Fruit fly (Drosophila melanogaster) whole organism, embryonic: ENCODE data around the gene Dhdds.

ENCODE experiments used
- Atf-2 ChIP-seq: fragments of 200-800 bp; sonication (Bioruptor generic); optimal IDR thresholded peaks from 2 replicates; lab custom pipeline; 2016; ENCODE audit warnings: missing biosample characterization, missing genetic modification characterization
- Bdp1 ChIP-seq: fragments of 200-800 bp; sonication (Bioruptor generic); optimal IDR thresholded peaks from 3 replicates; lab custom pipeline; 2016; ENCODE audit warnings: missing biosample characterization, missing genetic modification characterization
- CG10147 ChIP-seq: fragments of 200-800 bp; sonication (Bioruptor generic); optimal IDR thresholded peaks from 2 replicates; lab custom pipeline; 2019; ENCODE audit warnings: missing biosample characterization, mild to moderate bottlenecking, missing genetic modification characterization, moderate library complexity
- CG10565 ChIP-seq: fragments of 200-800 bp; sonication (Bioruptor generic); optimal IDR thresholded peaks from 3 replicates; lab custom pipeline; 2016; ENCODE audit warnings: missing biosample characterization, mild to moderate bottlenecking, missing genetic modification characterization
- CG11093 ChIP-seq: fragments of 200-800 bp; sonication (Bioruptor generic); IDR thresholded peaks from 3 replicates; pipeline ENCODE4 v1.3.6; 2022; ENCODE audit warnings: missing biosample characterization, missing genetic modification characterization
- CG11696 ChIP-seq: fragments of 200-800 bp; sonication (Bioruptor generic); IDR thresholded peaks from 2 replicates; pipeline ENCODE4 v1.3.6; 2022; ENCODE audit warnings: missing biosample characterization, missing genetic modification characterization
- CG13775 ChIP-seq: fragments of 200-800 bp; sonication (Bioruptor generic); optimal IDR thresholded peaks from 3 replicates; lab custom pipeline; 2017; ENCODE audit warnings: missing biosample characterization, mild to moderate bottlenecking, missing genetic modification characterization
- CG17359 ChIP-seq: fragments of 200-800 bp; sonication (Bioruptor generic); optimal IDR thresholded peaks from 3 replicates; lab custom pipeline; 2018; ENCODE audit warnings: missing biosample characterization, mild to moderate bottlenecking, missing genetic modification characterization, moderate library complexity
- CG17361 ChIP-seq: fragments of 200-800 bp; sonication (Bioruptor generic); IDR thresholded peaks from 3 replicates; pipeline ENCODE4 v1.3.6; 2022; ENCODE audit warnings: missing biosample characterization, missing genetic modification characterization
- CG17829 ChIP-seq: fragments of 200-800 bp; optimal IDR thresholded peaks from 2 replicates; lab custom pipeline; 2019; ENCODE audit warnings: missing biosample characterization, mild to moderate bottlenecking, missing genetic modification characterization, moderate library complexity
- CG18011 ChIP-seq: fragments of 200-800 bp; sonication (Bioruptor generic); optimal IDR thresholded peaks from 2 replicates; lab custom pipeline; 2017; ENCODE audit warnings: missing biosample characterization, missing genetic modification characterization, mild to moderate bottlenecking, moderate library complexity, missing genotype
- CG18476 ChIP-seq: fragments of 200-800 bp; sonication (Bioruptor generic); optimal IDR thresholded peaks from 2 replicates; lab custom pipeline; 2016; ENCODE audit warnings: missing biosample characterization, mild to moderate bottlenecking, missing genetic modification characterization
- CG2875 ChIP-seq: fragments of 200-800 bp; sonication (Bioruptor generic); optimal IDR thresholded peaks from 2 replicates; lab custom pipeline; 2017; ENCODE audit warnings: missing biosample characterization, mild to moderate bottlenecking, missing genetic modification characterization, missing genetic modification reagents
- CG31388 ChIP-seq: fragments of 200-800 bp; sonication (Bioruptor generic); optimal IDR thresholded peaks from 2 replicates; lab custom pipeline; 2016; ENCODE audit warnings: missing biosample characterization, missing genetic modification characterization
- CG32532 ChIP-seq: fragments of 200-800 bp; sonication (Bioruptor generic); IDR thresholded peaks from 2 replicates; pipeline ENCODE4 v1.3.6; 2022; ENCODE audit warnings: missing biosample characterization, missing genetic modification characterization
- CG4282 ChIP-seq: fragments of 200-800 bp; sonication (Bioruptor generic); optimal IDR thresholded peaks from 2 replicates; lab custom pipeline; 2016; ENCODE audit warnings: missing biosample characterization, missing genetic modification characterization
- CG4707 ChIP-seq: fragments of 200-800 bp; sonication (Bioruptor generic); optimal IDR thresholded peaks from 2 replicates; lab custom pipeline; 2018; ENCODE audit warnings: missing biosample characterization, mild to moderate bottlenecking, missing genetic modification characterization, moderate library complexity
- CG4854 ChIP-seq: fragments of 200-800 bp; sonication (Bioruptor generic); optimal IDR thresholded peaks from 2 replicates; lab custom pipeline; 2016; ENCODE audit warnings: missing biosample characterization, missing genetic modification characterization, inconsistent platforms
- CG6175 ChIP-seq: fragments of 200-800 bp; sonication (Bioruptor generic); IDR thresholded peaks from 3 replicates; pipeline ENCODE4 v1.3.6; 2022; ENCODE audit warnings: missing biosample characterization, missing genetic modification characterization
- CG6254 ChIP-seq: fragments of 200-800 bp; sonication (Bioruptor generic); optimal IDR thresholded peaks from 3 replicates; lab custom pipeline; 2017; ENCODE audit warnings: mild to moderate bottlenecking, missing biosample characterization, missing genetic modification reagents, missing genetic modification characterization
- CG7357 ChIP-seq: fragments of 200-800 bp; sonication (Bioruptor generic); IDR thresholded peaks from 3 replicates; pipeline ENCODE4 v1.3.6; 2022; ENCODE audit warnings: missing biosample characterization, missing genetic modification characterization
- CG9797 ChIP-seq: fragments of 200-800 bp; sonication (Bioruptor generic); optimal IDR thresholded peaks from 3 replicates; lab custom pipeline; 2018; ENCODE audit warnings: missing biosample characterization, mild to moderate bottlenecking, missing genetic modification characterization
- CG9932 ChIP-seq: fragments of 200-800 bp; sonication (Bioruptor generic); IDR thresholded peaks from 2 replicates; pipeline ENCODE4 v1.3.6; 2022; ENCODE audit warnings: missing biosample characterization, missing genetic modification characterization
- Dip3 ChIP-seq: fragments of 200-800 bp; sonication (Bioruptor generic); optimal IDR thresholded peaks from 3 replicates; lab custom pipeline; 2016; ENCODE audit warnings: missing biosample characterization, missing genetic modification characterization
- Ets97D ChIP-seq: fragments of 200-800 bp; sonication (Bioruptor generic); optimal IDR thresholded peaks from 3 replicates; lab custom pipeline; 2016; ENCODE audit warnings: missing biosample characterization, missing genetic modification characterization
- Fer3 ChIP-seq: fragments of 200-800 bp; sonication (Bioruptor generic); optimal IDR thresholded peaks from 2 replicates; lab custom pipeline; 2018; ENCODE audit warnings: missing biosample characterization, mild to moderate bottlenecking, missing genetic modification characterization, moderate library complexity
- Gug ChIP-seq: fragments of 200-800 bp; sonication (Bioruptor generic); IDR thresholded peaks from 4 replicates; pipeline ENCODE4 v1.3.6; 2022; ENCODE audit warnings: missing biosample characterization, missing genetic modification characterization
- HmgD ChIP-seq: fragments of 200-800 bp; sonication (Bioruptor generic); optimal IDR thresholded peaks from 3 replicates; lab custom pipeline; 2016; ENCODE audit warnings: missing biosample characterization, missing genetic modification characterization
- Hsf ChIP-seq: fragments of 200-800 bp; sonication (Bioruptor generic); optimal IDR thresholded peaks from 3 replicates; lab custom pipeline; 2016; ENCODE audit warnings: missing biosample characterization, missing genetic modification characterization
- Mes4 ChIP-seq: fragments of 200-800 bp; sonication (Bioruptor generic); optimal IDR thresholded peaks from 2 replicates; lab custom pipeline; 2016; ENCODE audit warnings: missing biosample characterization, missing genetic modification characterization
- NC2α ChIP-seq: fragments of 200-800 bp; sonication (Bioruptor generic); optimal IDR thresholded peaks from 2 replicates; lab custom pipeline; 2016; ENCODE audit warnings: missing biosample characterization, missing genetic modification characterization
- Nf-YA ChIP-seq: fragments of 200-800 bp; sonication (Bioruptor generic); IDR thresholded peaks from 2 replicates; pipeline ENCODE4 v1.3.6; 2022; ENCODE audit warnings: missing biosample characterization, missing genetic modification characterization
- Oli ChIP-seq: fragments of 200-800 bp; sonication (Bioruptor generic); optimal IDR thresholded peaks from 2 replicates; lab custom pipeline; 2018; ENCODE audit warnings: missing biosample characterization, mild to moderate bottlenecking, missing genetic modification characterization, moderate library complexity
- PHDP ChIP-seq: fragments of 200-800 bp; sonication (Bioruptor generic); optimal IDR thresholded peaks from 3 replicates; lab custom pipeline; 2018; ENCODE audit warnings: missing biosample characterization, mild to moderate bottlenecking, missing genetic modification characterization, moderate library complexity
- Rx ChIP-seq: fragments of 200-800 bp; sonication (Bioruptor generic); IDR thresholded peaks from 2 replicates; pipeline ENCODE4 v1.3.6; 2022; ENCODE audit warnings: missing biosample characterization, missing genetic modification characterization
- Six4 ChIP-seq: fragments of 200-800 bp; sonication (Bioruptor generic); optimal IDR thresholded peaks from 2 replicates; lab custom pipeline; 2016; ENCODE audit warnings: missing biosample characterization, missing genetic modification characterization
- Ssrp ChIP-seq: fragments of 200-800 bp; sonication (Bioruptor generic); optimal IDR thresholded peaks from 2 replicates; lab custom pipeline; 2018; ENCODE audit warnings: missing biosample characterization, mild to moderate bottlenecking, missing genetic modification characterization, moderate library complexity
- YL-1 ChIP-seq: fragments of 200-800 bp; sonication (Bioruptor generic); optimal IDR thresholded peaks from 3 replicates; lab custom pipeline; 2017; ENCODE audit warnings: missing biosample characterization, mild to moderate bottlenecking, missing genetic modification characterization
- ara ChIP-seq: fragments of 200-800 bp; sonication (Bioruptor generic); IDR thresholded peaks from 2 replicates; pipeline ENCODE4 v1.3.6; 2022; ENCODE audit warnings: missing biosample characterization, missing genetic modification characterization
- cad ChIP-seq: fragments of >200 bp; optimal IDR thresholded peaks from 2 replicates; lab custom pipeline; 2017; ENCODE audit warnings: missing biosample characterization, missing genetic modification characterization
- en ChIP-seq: fragments of 200-800 bp; sonication (Bioruptor generic); optimal IDR thresholded peaks from 2 replicates; lab custom pipeline; 2016; ENCODE audit warnings: missing biosample characterization, missing genetic modification characterization
- eve ChIP-seq, 2 experiments: fragments of >200 bp; optimal IDR thresholded peaks; 2 replicates each; lab custom pipeline; 2017; ENCODE audit warnings: missing biosample characterization in 2 of 2, missing genetic modification characterization in 2 of 2
- gcm ChIP-seq: fragments of 200-800 bp; sonication (Bioruptor generic); optimal IDR thresholded peaks from 2 replicates; lab custom pipeline; 2019; ENCODE audit warnings: missing biosample characterization, mild to moderate bottlenecking, missing genetic modification characterization, moderate library complexity
- gt ChIP-seq: fragments of 200-800 bp; sonication (Bioruptor generic); IDR thresholded peaks from 2 replicates; pipeline ENCODE4 v1.3.6; 2022; ENCODE audit warnings: missing biosample characterization, missing genetic modification characterization
- oc ChIP-seq: fragments of 200-800 bp; sonication (Bioruptor generic); optimal IDR thresholded peaks from 2 replicates; lab custom pipeline; 2018; ENCODE audit warnings: missing biosample characterization, mild to moderate bottlenecking, missing genetic modification characterization, moderate library complexity
- pan ChIP-seq, 4 experiments: fragments of >200 bp in 3 of 4; fragments of 200-800 bp in 1 of 4; sonication (Bioruptor generic) in 1 of 4; optimal IDR thresholded peaks in 3 of 4; IDR thresholded peaks in 1 of 4; 2 replicates each; pipeline versions ENCODE4 v1.3.6 to Lab custom; 2017 to 2022; ENCODE audit warnings: missing biosample characterization in 2 of 4, missing genetic modification characterization in 2 of 4, mixed read lengths in 1 of 4
- prd ChIP-seq, 3 experiments: fragments of >200 bp in 2 of 3; fragments of 200-800 bp in 1 of 3; sonication (Bioruptor generic) in 1 of 3; optimal IDR thresholded peaks in 2 of 3; IDR thresholded peaks in 1 of 3; 2 replicates in 2 of 3; 3 replicates in 1 of 3; pipeline versions ENCODE4 v1.3.6 to Lab custom; 2017 to 2022; ENCODE audit warnings: missing biosample characterization in 1 of 3, missing genetic modification characterization in 1 of 3
- slbo ChIP-seq: fragments of 200-800 bp; sonication (Bioruptor generic); IDR thresholded peaks from 2 replicates; pipeline ENCODE4 v1.3.6; 2022; ENCODE audit warnings: missing biosample characterization, missing genetic modification characterization
- stwl ChIP-seq: fragments of 200-800 bp; sonication (Bioruptor generic); optimal IDR thresholded peaks from 3 replicates; lab custom pipeline; 2018; ENCODE audit warnings: missing biosample characterization, mild to moderate bottlenecking, missing genetic modification characterization, moderate library complexity
- tin ChIP-seq: fragments of 200-800 bp; sonication (Bioruptor generic); optimal IDR thresholded peaks from 3 replicates; lab custom pipeline; 2016; ENCODE audit warnings: missing biosample characterization, missing genetic modification characterization

Gene Dhdds

dm6 chrX:7934679-7935078 is 1.5 kb upstream of the Dhdds start, which contains the start of gene RpS14b (continued):
- TF ChIP-seq pan (optimal IDR thresholded peaks at IDR 0.05; lab: Kevin White, UChicago) (no peak), pan (GFP tag; optimal IDR thresholded peaks at IDR 0.05 in 1 of 2, IDR thresholded peaks at IDR 0.05 in 1 of 2) (peak in 1 of 2 experiments; percentile 74), Six4 (GFP tag; lab: Kevin White, UChicago) (no peak), CG11093 (GFP tag; lab: Robert Waterston, UW) (no peak), Ssrp (no peak), eve (GFP tag; optimal IDR thresholded peaks at IDR 0.05; lab: Kevin White, UChicago) (no peak), CG9797 (GFP tag; lab: Kevin White, UChicago) (peak; percentile 48), Oli (tag; lab: Kevin White, UChicago) (no peak), prd (optimal IDR thresholded peaks at IDR 0.05; lab: Kevin White, UChicago) (no peak), prd (GFP tag; IDR thresholded peaks at IDR 0.05; lab: Robert Waterston, UW) (peak; percentile 41; the same call in 1 of the 3 replicates), CG9932 (peak; percentile 69), stwl (tag; lab: Kevin White, UChicago) (peak; percentile 61), CG6175 (GFP tag; lab: Robert Waterston, UW) (peak; percentile 60; the same call in 1 of the 3 replicates), Fer3 (tag; lab: Kevin White, UChicago) (peak; percentile 58), CG4282 (GFP tag; lab: Kevin White, UChicago) (peak; percentile 42), CG18476 (GFP tag; lab: Kevin White, UChicago) (peak; percentile 18), CG13775 (GFP tag; lab: Kevin White, UChicago) (peak; percentile 82), gt (GFP tag; lab: Robert Waterston, UW) (no peak), Hsf (peak; percentile 70), Atf-2 (GFP tag; lab: Kevin White, UChicago) (no peak), CG17359 (peak; percentile 14), NC2α (no peak), Dip3 (GFP tag; lab: Kevin White, UChicago) (peak; percentile 57), CG6254 (GFP tag; lab: Kevin White, UChicago) (no peak), CG2875 (GFP tag; lab: Kevin White, UChicago) (peak; percentile 43), Gug (peak; percentile 40; the same call in 1 of the 4 replicates), YL-1 (GFP tag; lab: Kevin White, UChicago) (peak; percentile 90), PHDP (tag; lab: Kevin White, UChicago) (peak; percentile 51), CG10565 (GFP tag; lab: Kevin White, UChicago) (no peak), CG32532 (GFP tag; lab: Robert Waterston, UW) (peak; percentile 83), Rx (peak; percentile 67), CG7357 (GFP tag; lab: Robert Waterston, UW) (peak; percentile 25; the same call in 1 of the 3 replicates), CG31388 (GFP tag; lab: Kevin White, UChicago) (no peak), CG4854 (peak; percentile 40), CG17361 (GFP tag; lab: Robert Waterston, UW) (peak; percentile 30; the same call in 1 of the 3 replicates), CG10147 (no peak), ara (GFP tag; lab: Robert Waterston, UW) (peak; percentile 56), cad (GFP tag; lab: Kevin White, UChicago) (no peak), HmgD (GFP tag; lab: Kevin White, UChicago) (peak; percentile 48), CG4707 (GFP tag; lab: Kevin White, UChicago) (peak; percentile 1), Mes4 (GFP tag; lab: Kevin White, UChicago) (peak; percentile 80), en (no peak), oc (tag; lab: Kevin White, UChicago) (no peak), gcm (GFP tag; lab: Kevin White, UChicago) (peak; percentile 18), CG18011 (GFP tag; lab: Kevin White, UChicago) (peak; percentile 62), Nf-YA (GFP tag; lab: Robert Waterston, UW) (no peak), tin (GFP tag; lab: Kevin White, UChicago) (peak; percentile 45), Bdp1 (GFP tag; lab: Kevin White, UChicago) (peak; percentile 22), slbo (GFP tag; lab: Robert Waterston, UW) (peak; percentile 75), Ets97D (peak; percentile 98), CG11696 (GFP tag; lab: Robert Waterston, UW) (peak; percentile 35; the same call in 1 of the 2 replicates), CG17829 (tag; lab: Kevin White, UChicago) (peak; percentile 24)
